Fruit fly (Drosophila melanogaster) whole organism, embryonic: ENCODE results near the gene CG46311.
A peak's percentile ranks its signal among the peaks of the same experiment; 100 is the strongest.

Experiments
- Atf6 ChIP-seq: fragments of 200-800 bp; sonication (Bioruptor generic); IDR thresholded peaks from 2 replicates; pipeline ENCODE4 v1.3.6; 2022; ENCODE audit warnings: missing biosample characterization, missing genetic modification characterization
- BtbVII ChIP-seq: fragments of 200-800 bp; sonication (Bioruptor generic); optimal IDR thresholded peaks from 3 replicates; lab custom pipeline; 2017; ENCODE audit warnings: missing biosample characterization, mild to moderate bottlenecking, missing genetic modification characterization
- CG10147 ChIP-seq: fragments of 200-800 bp; sonication (Bioruptor generic); optimal IDR thresholded peaks from 2 replicates; lab custom pipeline; 2019; ENCODE audit warnings: missing biosample characterization, mild to moderate bottlenecking, missing genetic modification characterization, moderate library complexity
- CG10209 ChIP-seq: fragments of 200-800 bp; sonication (Bioruptor generic); optimal IDR thresholded peaks from 3 replicates; lab custom pipeline; 2017; ENCODE audit warnings: missing biosample characterization, mild to moderate bottlenecking, missing genetic modification characterization, missing genetic modification reagents
- CG11456 ChIP-seq: fragments of 200-800 bp; sonication (Bioruptor generic); IDR thresholded peaks from 3 replicates; pipeline ENCODE4 v1.3.6; 2022; ENCODE audit warnings: missing biosample characterization, missing genetic modification characterization
- CG12299 ChIP-seq: fragments of 200-800 bp; sonication (Bioruptor generic); optimal IDR thresholded peaks from 2 replicates; lab custom pipeline; 2018; ENCODE audit warnings: missing biosample characterization, mild to moderate bottlenecking, missing genetic modification characterization
- CG12744 ChIP-seq: fragments of 200-800 bp; sonication (Bioruptor generic); optimal IDR thresholded peaks from 2 replicates; lab custom pipeline; 2016; ENCODE audit warnings: missing biosample characterization, missing genetic modification characterization
- CG13624 ChIP-seq: fragments of 200-800 bp; sonication (Bioruptor generic); optimal IDR thresholded peaks from 2 replicates; lab custom pipeline; 2016; ENCODE audit warnings: missing biosample characterization, missing genetic modification characterization
- CG13894 ChIP-seq: fragments of 200-800 bp; sonication (Bioruptor generic); optimal IDR thresholded peaks from 3 replicates; lab custom pipeline; 2018; ENCODE audit warnings: missing biosample characterization, mild to moderate bottlenecking, missing genetic modification characterization, moderate library complexity
- CG14014 ChIP-seq: fragments of 200-800 bp; sonication (Bioruptor generic); IDR thresholded peaks from 2 replicates; pipeline ENCODE4 v1.3.6; 2022; ENCODE audit warnings: missing biosample characterization, missing genetic modification characterization
- CG15073 ChIP-seq: fragments of 200-800 bp; sonication (Bioruptor generic); optimal IDR thresholded peaks from 2 replicates; lab custom pipeline; 2016; ENCODE audit warnings: missing biosample characterization, missing genetic modification characterization
- CG15269 ChIP-seq: fragments of 200-800 bp; sonication (Bioruptor generic); optimal IDR thresholded peaks from 2 replicates; lab custom pipeline; 2018; ENCODE audit warnings: missing biosample characterization, mild to moderate bottlenecking, missing genetic modification characterization, moderate library complexity
- CG1603 ChIP-seq: fragments of 200-800 bp; sonication (Bioruptor generic); optimal IDR thresholded peaks from 2 replicates; lab custom pipeline; 2019; ENCODE audit warnings: missing biosample characterization, mild to moderate bottlenecking, missing genetic modification characterization, moderate library complexity
- CG16863 ChIP-seq: fragments of 200-800 bp; sonication (Bioruptor generic); optimal IDR thresholded peaks from 3 replicates; lab custom pipeline; 2016; ENCODE audit warnings: missing biosample characterization, missing genetic modification characterization
- CG18599 ChIP-seq: fragments of 200-800 bp; sonication (Bioruptor generic); optimal IDR thresholded peaks from 3 replicates; lab custom pipeline; 2017; ENCODE audit warnings: missing biosample characterization, missing genetic modification characterization, mild to moderate bottlenecking, moderate library complexity, missing genetic modification reagents
- CG32772 ChIP-seq: fragments of 200-800 bp; sonication (Bioruptor generic); IDR thresholded peaks from 2 replicates; pipeline ENCODE4 v1.3.6; 2022; ENCODE audit warnings: missing biosample characterization, missing genetic modification characterization
- CG3281 ChIP-seq: fragments of 200-800 bp; sonication (Bioruptor generic); optimal IDR thresholded peaks from 3 replicates; lab custom pipeline; 2017; ENCODE audit warnings: missing biosample characterization, mild to moderate bottlenecking, missing genetic modification characterization
- CG7556 ChIP-seq: fragments of 200-800 bp; sonication (Bioruptor generic); optimal IDR thresholded peaks from 2 replicates; lab custom pipeline; 2017; ENCODE audit warnings: missing biosample characterization, mild to moderate bottlenecking, missing genetic modification characterization
- CG8281 ChIP-seq: fragments of 200-800 bp; sonication (Bioruptor generic); optimal IDR thresholded peaks from 2 replicates; lab custom pipeline; 2018; ENCODE audit warnings: missing biosample characterization, mild to moderate bottlenecking, missing genetic modification characterization, moderate library complexity
- CG8290 ChIP-seq, 3 experiments: fragments of 200-800 bp; sonication (Bioruptor generic); optimal IDR thresholded peaks; 2 replicates each; lab custom pipeline; 2016 to 2019; ENCODE audit warnings: missing biosample characterization in 3 of 3, missing genetic modification characterization in 3 of 3, mild to moderate bottlenecking in 2 of 3, moderate library complexity in 1 of 3
- CrebB ChIP-seq: fragments of 200-800 bp; sonication (Bioruptor generic); optimal IDR thresholded peaks from 3 replicates; lab custom pipeline; 2018; ENCODE audit warnings: missing biosample characterization, mild to moderate bottlenecking, missing genetic modification characterization
- Dek ChIP-seq: fragments of 200-800 bp; sonication (Bioruptor generic); optimal IDR thresholded peaks from 3 replicates; lab custom pipeline; 2019; ENCODE audit warnings: missing biosample characterization, mild to moderate bottlenecking, missing genetic modification characterization, moderate library complexity
- Fer2 ChIP-seq: fragments of 200-800 bp; sonication (Bioruptor generic); optimal IDR thresholded peaks from 2 replicates; lab custom pipeline; 2018; ENCODE audit warnings: missing biosample characterization, mild to moderate bottlenecking, missing genetic modification characterization, moderate library complexity
- HmgZ ChIP-seq: fragments of 200-800 bp; sonication (Bioruptor generic); optimal IDR thresholded peaks from 2 replicates; lab custom pipeline; 2018; ENCODE audit warnings: missing biosample characterization, mild to moderate bottlenecking, missing genetic modification characterization
- Hmr ChIP-seq: fragments of 200-800 bp; sonication (Bioruptor generic); optimal IDR thresholded peaks from 3 replicates; lab custom pipeline; 2017; ENCODE audit warnings: mild to moderate bottlenecking, missing biosample characterization, missing genetic modification reagents, missing genetic modification characterization
- MTF-1 ChIP-seq: fragments of 200-800 bp; sonication (Bioruptor generic); optimal IDR thresholded peaks from 2 replicates; lab custom pipeline; 2018; ENCODE audit warnings: missing biosample characterization, mild to moderate bottlenecking, missing genetic modification characterization, borderline replicate concordance
- Trl ChIP-seq, 3 experiments: fragments of >200 bp in 2 of 3; fragments of 200-800 bp in 1 of 3; sonication (Bioruptor generic) in 1 of 3; optimal IDR thresholded peaks; 2 replicates in 1 of 3; 3 replicates in 2 of 3; lab custom pipeline; 2016 to 2017; ENCODE audit warnings: missing biosample characterization in 1 of 3, missing genetic modification characterization in 1 of 3
- Vsx1 ChIP-seq: fragments of 200-800 bp; sonication (Bioruptor generic); optimal IDR thresholded peaks from 2 replicates; lab custom pipeline; 2017; ENCODE audit warnings: missing biosample characterization, mild to moderate bottlenecking, missing genetic modification characterization, missing genetic modification reagents
- Xrp1 ChIP-seq: fragments of 200-800 bp; sonication (Bioruptor generic); IDR thresholded peaks from 2 replicates; pipeline ENCODE4 v1.3.6; 2022; ENCODE audit warnings: missing biosample characterization, missing genetic modification characterization
- amos ChIP-seq: fragments of 200-800 bp; sonication (Bioruptor generic); IDR thresholded peaks from 2 replicates; pipeline ENCODE4 v1.3.6; 2022; ENCODE audit warnings: missing biosample characterization, missing genetic modification characterization; ENCODE audit not compliant: partially characterized antibody
- aop ChIP-seq: fragments of 200-800 bp; sonication (Bioruptor generic); IDR thresholded peaks from 2 replicates; pipeline ENCODE4 v1.3.6; 2022; ENCODE audit warnings: missing biosample characterization, missing genetic modification characterization
- bab2 ChIP-seq: fragments of 200-800 bp; sonication (Bioruptor generic); optimal IDR thresholded peaks from 2 replicates; lab custom pipeline; 2016; ENCODE audit warnings: missing biosample characterization, missing genetic modification characterization
- chm ChIP-seq: fragments of 200-800 bp; sonication (Bioruptor generic); IDR thresholded peaks from 2 replicates; pipeline ENCODE4 v1.3.6; 2022; ENCODE audit warnings: missing biosample characterization, missing genetic modification characterization
- fd3F ChIP-seq: fragments of 200-800 bp; sonication (Bioruptor generic); optimal IDR thresholded peaks from 2 replicates; lab custom pipeline; 2018; ENCODE audit warnings: missing biosample characterization, mild to moderate bottlenecking, missing genetic modification characterization, moderate library complexity
- gce ChIP-seq: fragments of 200-800 bp; sonication (Bioruptor generic); IDR thresholded peaks from 3 replicates; pipeline ENCODE4 v1.3.6; 2022; ENCODE audit warnings: missing biosample characterization, missing genetic modification characterization
- gem ChIP-seq: fragments of 200-800 bp; sonication (Bioruptor generic); optimal IDR thresholded peaks from 2 replicates; lab custom pipeline; 2019; ENCODE audit warnings: missing biosample characterization, mild to moderate bottlenecking, missing genetic modification characterization, moderate library complexity
- gfzf ChIP-seq: fragments of 200-800 bp; sonication (Bioruptor generic); optimal IDR thresholded peaks from 2 replicates; lab custom pipeline; 2016; ENCODE audit warnings: missing biosample characterization, mild to moderate bottlenecking, missing genetic modification characterization, moderate library complexity
- her ChIP-seq: fragments of 200-800 bp; sonication (Bioruptor generic); optimal IDR thresholded peaks from 2 replicates; lab custom pipeline; 2016; ENCODE audit warnings: missing biosample characterization, missing genetic modification characterization
- inv ChIP-seq: fragments of 200-800 bp; sonication (Bioruptor generic); IDR thresholded peaks from 2 replicates; pipeline ENCODE4 v1.3.6; 2022; ENCODE audit warnings: missing biosample characterization, missing genetic modification characterization; ENCODE audit not compliant: partially characterized antibody
- lmd ChIP-seq: fragments of 200-800 bp; sonication (Bioruptor generic); IDR thresholded peaks from 2 replicates; pipeline ENCODE4 v1.3.6; 2022; ENCODE audit warnings: missing biosample characterization, missing genetic modification characterization
- maf-S ChIP-seq: fragments of 200-800 bp; sonication (Bioruptor generic); optimal IDR thresholded peaks from 2 replicates; lab custom pipeline; 2016; ENCODE audit warnings: missing biosample characterization, missing genetic modification characterization
- pfk ChIP-seq: fragments of 200-800 bp; sonication (Bioruptor generic); optimal IDR thresholded peaks from 2 replicates; lab custom pipeline; 2018; ENCODE audit warnings: missing biosample characterization, mild to moderate bottlenecking, missing genetic modification characterization, moderate library complexity
- scrt ChIP-seq: fragments of 200-800 bp; sonication (Bioruptor generic); optimal IDR thresholded peaks from 2 replicates; lab custom pipeline; 2018; ENCODE audit warnings: missing biosample characterization, mild to moderate bottlenecking, missing genetic modification characterization, moderate library complexity
- sr ChIP-seq: fragments of 200-800 bp; sonication (Bioruptor generic); IDR thresholded peaks from 3 replicates; pipeline ENCODE4 v1.3.6; 2022; ENCODE audit warnings: missing biosample characterization, missing genetic modification characterization
- stwl ChIP-seq: fragments of 200-800 bp; sonication (Bioruptor generic); optimal IDR thresholded peaks from 3 replicates; lab custom pipeline; 2018; ENCODE audit warnings: missing biosample characterization, mild to moderate bottlenecking, missing genetic modification characterization, moderate library complexity
- ttk ChIP-seq: fragments of 200-800 bp; sonication (Bioruptor generic); IDR thresholded peaks from 2 replicates; pipeline ENCODE4 v2.1.2; 2022; ENCODE audit warnings: missing biosample characterization, missing genetic modification characterization
- wek ChIP-seq: fragments of 200-800 bp; sonication (Bioruptor generic); optimal IDR thresholded peaks from 3 replicates; lab custom pipeline; 2018; ENCODE audit warnings: missing biosample characterization, mild to moderate bottlenecking, missing genetic modification characterization, moderate library complexity

Gene CG46311

dm6 chrX:13625888-13626578 is 62.4 kb downstream of the CG46311 start (continued):
- TF ChIP-seq chm (GFP tag; lab: Robert Waterston, UW) = no peak
- TF ChIP-seq Xrp1 = peak; percentile 36
- TF ChIP-seq sr = peak; percentile 89
- TF ChIP-seq Dek = peak; percentile 46
- TF ChIP-seq Hmr (GFP tag; lab: Kevin White, UChicago) = peak; percentile 64
- TF ChIP-seq CG16863 (GFP tag; lab: Kevin White, UChicago) = no peak
- TF ChIP-seq CG3281 (GFP tag; lab: Kevin White, UChicago) = peak; percentile 64
- peak; percentile 10 for TF ChIP-seq CG13624 (GFP tag; lab: Kevin White, UChicago)
- TF ChIP-seq Fer2 = peak; percentile 64
- no peak for TF ChIP-seq lmd (GFP tag; lab: Robert Waterston, UW)
- TF ChIP-seq CG1603 (tag; lab: Kevin White, UChicago) = peak; percentile 35
- peak; percentile 49 for TF ChIP-seq CG10209 (GFP tag; lab: Kevin White, UChicago)
- peak; percentile 54 for TF ChIP-seq fd3F
- no peak for TF ChIP-seq inv (GFP tag; lab: Robert Waterston, UW)
- TF ChIP-seq her = peak; percentile 27
- peak; percentile 71 for TF ChIP-seq CG13894 (tag; lab: Kevin White, UChicago)
- TF ChIP-seq CG8290 (GFP tag; optimal IDR thresholded peaks at IDR 0.05; lab: Kevin White, UChicago) = no peak
- peak in 1 of 2 experiments; percentile 84 for TF ChIP-seq CG8290 (tag; optimal IDR thresholded peaks at IDR 0.05; lab: Kevin White, UChicago)
- TF ChIP-seq CG11456 (GFP tag; lab: Robert Waterston, UW) = no peak
- no peak for TF ChIP-seq stwl (tag; lab: Kevin White, UChicago)
- TF ChIP-seq scrt (GFP tag; lab: Kevin White, UChicago) = peak; percentile 26
- TF ChIP-seq bab2 (GFP tag; lab: Kevin White, UChicago) = no peak
- no peak for TF ChIP-seq aop (GFP tag; lab: Robert Waterston, UW)
- peak; percentile 56 for TF ChIP-seq BtbVII (GFP tag; lab: Kevin White, UChicago)
- TF ChIP-seq CG12744 = peak; percentile 15
- TF ChIP-seq CG8281 (tag; lab: Kevin White, UChicago) = peak; percentile 7
- TF ChIP-seq CG15073 (GFP tag; lab: Kevin White, UChicago) = no peak
- peak; percentile 22 for TF ChIP-seq CG15269 (tag; lab: Kevin White, UChicago)
- no peak for TF ChIP-seq amos
- TF ChIP-seq pfk (GFP tag; lab: Kevin White, UChicago) = peak; percentile 23
- peak; percentile 24 for TF ChIP-seq maf-S (GFP tag; lab: Kevin White, UChicago)
- TF ChIP-seq HmgZ = peak; percentile 46
- no peak for TF ChIP-seq gfzf (GFP tag; lab: Kevin White, UChicago)
- TF ChIP-seq Atf6 (GFP tag; lab: Robert Waterston, UW) = peak; percentile 67; the same call in 1 of the 2 replicates
- TF ChIP-seq CG10147 (GFP tag; lab: Kevin White, UChicago) = peak; percentile 16
- TF ChIP-seq CrebB (tag; lab: Kevin White, UChicago) = peak; percentile 56
- TF ChIP-seq gce (GFP tag; lab: Robert Waterston, UW) = 0 out of 3 replicates have a peak, but pooled peaks have one; percentile 25
- peak; percentile 3 for TF ChIP-seq Vsx1
- peak; percentile 48 for TF ChIP-seq gem (tag; lab: Kevin White, UChicago)
- TF ChIP-seq MTF-1 (GFP tag; lab: Kevin White, UChicago) = peak; percentile 3
- no peak for TF ChIP-seq Trl (optimal IDR thresholded peaks at IDR 0.05; lab: Kevin White, UChicago)
- peak; percentile 28 for TF ChIP-seq Trl (GFP tag; optimal IDR thresholded peaks at IDR 0.05; lab: Kevin White, UChicago)
- TF ChIP-seq CG18599 (GFP tag; lab: Kevin White, UChicago) = peak; percentile 69
- no peak for TF ChIP-seq ttk (GFP tag; lab: Robert Waterston, UW)
- no peak for TF ChIP-seq CG32772 (GFP tag; lab: Robert Waterston, UW)
- TF ChIP-seq wek (GFP tag; lab: Kevin White, UChicago) = peak; percentile 46
- peak; percentile 48; the same call in 1 of the 2 replicates for TF ChIP-seq CG14014
- TF ChIP-seq CG7556 (GFP tag; lab: Kevin White, UChicago) = no peak
- peak; percentile 55 for TF ChIP-seq CG12299 (tag; lab: Kevin White, UChicago)
